Fruit fly (Drosophila melanogaster) whole organism, embryonic: Measurements from ENCODE around the gene Mgstl.

Experiments used
- Adf1 ChIP-seq: fragments of 200-800 bp; sonication (Bioruptor generic); IDR thresholded peaks from 2 replicates; pipeline ENCODE4 v1.3.6; 2022; ENCODE audit warnings: missing biosample characterization, missing genetic modification characterization
- Aef1 ChIP-seq: fragments of 200-800 bp; sonication (Bioruptor generic); IDR thresholded peaks from 3 replicates; pipeline ENCODE4 v1.3.6; 2022; ENCODE audit warnings: missing biosample characterization, missing genetic modification characterization
- Blimp-1 ChIP-seq: fragments of 200-800 bp; sonication (Bioruptor generic); optimal IDR thresholded peaks from 3 replicates; lab custom pipeline; 2018; ENCODE audit warnings: missing biosample characterization, missing genetic modification characterization, mild to moderate bottlenecking, moderate library complexity, missing genetic modification reagents
- Bteb2 ChIP-seq: fragments of 200-800 bp; sonication (Bioruptor generic); optimal IDR thresholded peaks from 2 replicates; lab custom pipeline; 2016; ENCODE audit warnings: missing biosample characterization, missing genetic modification characterization
- CG10267 ChIP-seq: fragments of 200-800 bp; sonication (Bioruptor generic); optimal IDR thresholded peaks from 2 replicates; lab custom pipeline; 2018; ENCODE audit warnings: missing biosample characterization, mild to moderate bottlenecking, missing genetic modification characterization, moderate library complexity
- CG10979 ChIP-seq: fragments of 200-800 bp; sonication (Bioruptor generic); optimal IDR thresholded peaks from 2 replicates; lab custom pipeline; 2018; ENCODE audit warnings: missing biosample characterization, mild to moderate bottlenecking, missing genetic modification characterization, moderate library complexity
- CG12744 ChIP-seq: fragments of 200-800 bp; sonication (Bioruptor generic); optimal IDR thresholded peaks from 2 replicates; lab custom pipeline; 2016; ENCODE audit warnings: missing biosample characterization, missing genetic modification characterization
- CG13775 ChIP-seq: fragments of 200-800 bp; sonication (Bioruptor generic); optimal IDR thresholded peaks from 3 replicates; lab custom pipeline; 2017; ENCODE audit warnings: missing biosample characterization, mild to moderate bottlenecking, missing genetic modification characterization
- CG15696 ChIP-seq: fragments of 200-800 bp; sonication (Bioruptor generic); optimal IDR thresholded peaks from 2 replicates; lab custom pipeline; 2019; ENCODE audit warnings: missing biosample characterization, mild to moderate bottlenecking, missing genetic modification characterization, moderate library complexity
- CG1647 ChIP-seq: fragments of 200-800 bp; sonication (Bioruptor generic); optimal IDR thresholded peaks from 3 replicates; lab custom pipeline; 2016; ENCODE audit warnings: missing biosample characterization, missing genetic modification characterization
- CG17328 ChIP-seq: fragments of 200-800 bp; sonication (Bioruptor generic); IDR thresholded peaks from 2 replicates; pipeline ENCODE4 v1.3.6; 2022; ENCODE audit warnings: missing biosample characterization, missing genetic modification characterization
- CG2678 ChIP-seq: fragments of 200-800 bp; sonication (Bioruptor generic); optimal IDR thresholded peaks from 3 replicates; lab custom pipeline; 2019; ENCODE audit warnings: missing biosample characterization, mild to moderate bottlenecking, missing genetic modification characterization, moderate library complexity
- CG2875 ChIP-seq: fragments of 200-800 bp; sonication (Bioruptor generic); optimal IDR thresholded peaks from 2 replicates; lab custom pipeline; 2017; ENCODE audit warnings: missing biosample characterization, mild to moderate bottlenecking, missing genetic modification characterization, missing genetic modification reagents
- CG31441 ChIP-seq: fragments of 200-800 bp; sonication (Bioruptor generic); IDR thresholded peaks from 2 replicates; pipeline ENCODE4 v1.3.6; 2022; ENCODE audit warnings: missing biosample characterization, missing genetic modification characterization
- CG3163 ChIP-seq: fragments of 200-800 bp; sonication (Bioruptor generic); optimal IDR thresholded peaks from 3 replicates; lab custom pipeline; 2016; ENCODE audit warnings: missing biosample characterization, missing genetic modification characterization
- CG3995 ChIP-seq: fragments of 200-800 bp; sonication (Bioruptor generic); optimal IDR thresholded peaks from 3 replicates; lab custom pipeline; 2016; ENCODE audit warnings: missing biosample characterization, missing genetic modification characterization
- CG6175 ChIP-seq: fragments of 200-800 bp; sonication (Bioruptor generic); IDR thresholded peaks from 3 replicates; pipeline ENCODE4 v1.3.6; 2022; ENCODE audit warnings: missing biosample characterization, missing genetic modification characterization
- CG6813 ChIP-seq: fragments of 200-800 bp; sonication (Bioruptor generic); optimal IDR thresholded peaks from 2 replicates; lab custom pipeline; 2017; ENCODE audit warnings: missing biosample characterization, missing genetic modification characterization, mild to moderate bottlenecking, moderate library complexity, missing genetic modification reagents
- CG7786 ChIP-seq: fragments of 200-800 bp; sonication (Bioruptor generic); optimal IDR thresholded peaks from 2 replicates; lab custom pipeline; 2016; ENCODE audit warnings: missing biosample characterization, missing genetic modification characterization
- CG7987 ChIP-seq: fragments of 200-800 bp; sonication (Bioruptor generic); optimal IDR thresholded peaks from 2 replicates; lab custom pipeline; 2018; ENCODE audit warnings: missing biosample characterization, mild to moderate bottlenecking, missing genetic modification characterization, moderate library complexity
- CG9817 ChIP-seq: fragments of 200-800 bp; sonication (Bioruptor generic); optimal IDR thresholded peaks from 2 replicates; lab custom pipeline; 2018; ENCODE audit warnings: missing biosample characterization, mild to moderate bottlenecking, missing genetic modification characterization, moderate library complexity
- CG9932 ChIP-seq: fragments of 200-800 bp; sonication (Bioruptor generic); IDR thresholded peaks from 2 replicates; pipeline ENCODE4 v1.3.6; 2022; ENCODE audit warnings: missing biosample characterization, missing genetic modification characterization
- CoRest ChIP-seq: fragments of 200-800 bp; sonication (Bioruptor generic); optimal IDR thresholded peaks from 3 replicates; lab custom pipeline; 2018; ENCODE audit warnings: missing biosample characterization, mild to moderate bottlenecking, missing genetic modification characterization, moderate library complexity
- Drgx ChIP-seq: fragments of 200-800 bp; sonication (Bioruptor generic); IDR thresholded peaks from 2 replicates; pipeline ENCODE4 v1.3.6; 2022; ENCODE audit warnings: missing biosample characterization, missing genetic modification characterization
- Lhr ChIP-seq: fragments of 200-800 bp; sonication (Bioruptor generic); optimal IDR thresholded peaks from 3 replicates; lab custom pipeline; 2017; ENCODE audit warnings: mild to moderate bottlenecking, missing biosample characterization, missing genetic modification reagents, missing genetic modification characterization
- Med ChIP-seq: fragments of 200-800 bp; sonication (Bioruptor generic); peaks from one replicate; lab custom pipeline; 2016; ENCODE audit warnings: missing biosample characterization, missing genetic modification characterization, mild to moderate bottlenecking, inconsistent platforms, moderate library complexity
- Neu2 ChIP-seq: fragments of 200-800 bp; sonication (Bioruptor generic); optimal IDR thresholded peaks from 3 replicates; lab custom pipeline; 2016; ENCODE audit warnings: missing biosample characterization, missing genetic modification characterization, borderline replicate concordance
- Nf-YC ChIP-seq: fragments of 200-800 bp; optimal IDR thresholded peaks from 3 replicates; lab custom pipeline; 2019; ENCODE audit warnings: missing biosample characterization, mild to moderate bottlenecking, missing genetic modification characterization, moderate library complexity
- PHDP ChIP-seq: fragments of 200-800 bp; sonication (Bioruptor generic); optimal IDR thresholded peaks from 3 replicates; lab custom pipeline; 2018; ENCODE audit warnings: missing biosample characterization, mild to moderate bottlenecking, missing genetic modification characterization, moderate library complexity
- Pdp1 ChIP-seq, 2 experiments: fragments of 200-800 bp; sonication (Bioruptor generic); optimal IDR thresholded peaks; 3 replicates each; lab custom pipeline; 2016; ENCODE audit warnings: missing biosample characterization in 2 of 2, missing genetic modification characterization in 2 of 2, mild to moderate bottlenecking in 1 of 2, moderate library complexity in 1 of 2
- Sry-δ ChIP-seq: fragments of 200-800 bp; sonication (Bioruptor generic); optimal IDR thresholded peaks from 2 replicates; lab custom pipeline; 2016; ENCODE audit warnings: missing biosample characterization, missing genetic modification characterization
- TFAM ChIP-seq: fragments of 200-800 bp; sonication (Bioruptor generic); optimal IDR thresholded peaks from 2 replicates; lab custom pipeline; 2017; ENCODE audit warnings: missing biosample characterization, missing genetic modification characterization, inconsistent platforms
- Trl ChIP-seq, 3 experiments: fragments of >200 bp in 2 of 3; fragments of 200-800 bp in 1 of 3; sonication (Bioruptor generic) in 1 of 3; optimal IDR thresholded peaks; 2 replicates in 1 of 3; 3 replicates in 2 of 3; lab custom pipeline; 2016 to 2017; ENCODE audit warnings: missing biosample characterization in 1 of 3, missing genetic modification characterization in 1 of 3
- Xbp1 ChIP-seq: fragments of 200-800 bp; sonication (Bioruptor generic); optimal IDR thresholded peaks from 3 replicates; lab custom pipeline; 2016; ENCODE audit warnings: missing biosample characterization, mild to moderate bottlenecking, missing genetic modification characterization
- YL-1 ChIP-seq: fragments of 200-800 bp; sonication (Bioruptor generic); optimal IDR thresholded peaks from 3 replicates; lab custom pipeline; 2017; ENCODE audit warnings: missing biosample characterization, mild to moderate bottlenecking, missing genetic modification characterization
- ac ChIP-seq: fragments of 200-800 bp; sonication (Bioruptor generic); optimal IDR thresholded peaks from 3 replicates; lab custom pipeline; 2017; ENCODE audit warnings: missing biosample characterization, mild to moderate bottlenecking, missing genetic modification characterization
- ash1 ChIP-seq: fragments of 200-800 bp; sonication (Bioruptor generic); optimal IDR thresholded peaks from 2 replicates; lab custom pipeline; 2018; ENCODE audit warnings: missing biosample characterization, mild to moderate bottlenecking, missing genetic modification characterization
- bab2 ChIP-seq: fragments of 200-800 bp; sonication (Bioruptor generic); optimal IDR thresholded peaks from 2 replicates; lab custom pipeline; 2016; ENCODE audit warnings: missing biosample characterization, missing genetic modification characterization
- cas ChIP-seq: fragments of 200-800 bp; sonication (Bioruptor generic); IDR thresholded peaks from 2 replicates; pipeline ENCODE4 v1.3.6; 2022; ENCODE audit warnings: missing biosample characterization, missing genetic modification characterization
- croc ChIP-seq: fragments of 200-800 bp; sonication (Bioruptor generic); conservative IDR thresholded peaks from 3 replicates; pipeline ENCODE4 v1.3.6; 2022; ENCODE audit warnings: missing biosample characterization, missing genetic modification characterization
- dati ChIP-seq: fragments of 200-800 bp; sonication (Bioruptor generic); IDR thresholded peaks from 2 replicates; pipeline ENCODE4 v1.3.6; 2022; ENCODE audit warnings: missing biosample characterization, missing genetic modification characterization
- her ChIP-seq: fragments of 200-800 bp; sonication (Bioruptor generic); optimal IDR thresholded peaks from 2 replicates; lab custom pipeline; 2016; ENCODE audit warnings: missing biosample characterization, missing genetic modification characterization
- pnt ChIP-seq: fragments of 200-800 bp; sonication (Bioruptor generic); optimal IDR thresholded peaks from 3 replicates; lab custom pipeline; 2016; ENCODE audit warnings: missing biosample characterization, missing genetic modification characterization
- prd ChIP-seq, 3 experiments: fragments of >200 bp in 2 of 3; fragments of 200-800 bp in 1 of 3; sonication (Bioruptor generic) in 1 of 3; optimal IDR thresholded peaks in 2 of 3; IDR thresholded peaks in 1 of 3; 2 replicates in 2 of 3; 3 replicates in 1 of 3; pipeline versions ENCODE4 v1.3.6 to Lab custom; 2017 to 2022; ENCODE audit warnings: missing biosample characterization in 1 of 3, missing genetic modification characterization in 1 of 3
- pros ChIP-seq: fragments of 200-800 bp; sonication (Bioruptor generic); optimal IDR thresholded peaks from 3 replicates; lab custom pipeline; 2019; ENCODE audit warnings: missing biosample characterization, mild to moderate bottlenecking, missing genetic modification characterization, moderate library complexity
- sens ChIP-seq: fragments of 200-800 bp; sonication (Bioruptor generic); peaks from one replicate; lab custom pipeline; 2016; ENCODE audit warnings: missing biosample characterization, missing genetic modification characterization
- shn ChIP-seq: fragments of 200-800 bp; sonication (Bioruptor generic); optimal IDR thresholded peaks from 3 replicates; lab custom pipeline; 2016; ENCODE audit warnings: missing biosample characterization, missing genetic modification characterization
- sisA ChIP-seq: fragments of 200-800 bp; sonication (Bioruptor generic); IDR thresholded peaks from 2 replicates; pipeline ENCODE4 v1.3.6; 2022; ENCODE audit warnings: missing biosample characterization, missing genetic modification characterization
- wek ChIP-seq: fragments of 200-800 bp; sonication (Bioruptor generic); optimal IDR thresholded peaks from 3 replicates; lab custom pipeline; 2018; ENCODE audit warnings: missing biosample characterization, mild to moderate bottlenecking, missing genetic modification characterization, moderate library complexity

The Mgstl gene

DNA sequence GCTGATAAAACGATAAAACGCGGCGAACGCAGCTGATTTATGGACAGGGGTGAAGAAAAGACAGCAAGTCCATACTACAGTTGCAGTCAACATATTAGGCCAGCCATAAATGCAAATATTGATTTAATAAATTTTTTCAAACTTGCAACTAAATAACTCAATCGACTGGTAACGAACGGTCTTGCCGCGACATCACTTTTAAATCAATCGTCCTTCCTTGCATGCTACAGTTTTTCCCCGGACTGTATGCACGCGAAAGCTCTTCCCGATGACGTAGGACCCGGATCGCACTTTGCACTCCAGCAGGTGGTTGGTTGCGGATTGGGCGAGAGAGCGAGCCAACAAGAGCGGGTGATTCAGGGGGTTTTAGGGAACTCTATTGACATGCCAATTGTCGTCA lies 23.0 kb downstream of the Mgstl start (continued):
- TF ChIP-seq Lhr (GFP tag; lab: Kevin White, UChicago) = no peak
- TF ChIP-seq dati (GFP tag; lab: Robert Waterston, UW) = no peak
- TF ChIP-seq her (GFP tag; lab: Kevin White, UChicago) = no peak
- TF ChIP-seq Sry-δ = no peak
- no peak for TF ChIP-seq YL-1 (GFP tag; lab: Kevin White, UChicago)
- TF ChIP-seq CoRest (tag; lab: Kevin White, UChicago) = no peak
- no peak for TF ChIP-seq CG12744 (GFP tag; lab: Kevin White, UChicago)
- no peak for TF ChIP-seq TFAM
- no peak for TF ChIP-seq wek (GFP tag; lab: Kevin White, UChicago)
- TF ChIP-seq PHDP (tag; lab: Kevin White, UChicago) = no peak
- TF ChIP-seq pros (GFP tag; lab: Kevin White, UChicago) = no peak
- TF ChIP-seq CG6175 (GFP tag; lab: Robert Waterston, UW) = no peak
- TF ChIP-seq CG3995 = no peak
- no peak for TF ChIP-seq CG31441 (GFP tag; lab: Robert Waterston, UW)
- TF ChIP-seq Nf-YC (tag; lab: Kevin White, UChicago) = no peak
- TF ChIP-seq bab2 (GFP tag; lab: Kevin White, UChicago) = no peak
- TF ChIP-seq CG17328 (GFP tag; lab: Robert Waterston, UW) = no peak
- no peak for TF ChIP-seq CG10267 (tag; lab: Kevin White, UChicago)
- TF ChIP-seq ac (GFP tag; lab: Kevin White, UChicago) = no peak
- TF ChIP-seq croc (GFP tag; lab: Robert Waterston, UW) = no peak
- no peak for TF ChIP-seq Xbp1 (GFP tag; lab: Kevin White, UChicago)
- TF ChIP-seq pnt (GFP tag; lab: Kevin White, UChicago) = no peak
- TF ChIP-seq CG9932 = no peak

DNA sequence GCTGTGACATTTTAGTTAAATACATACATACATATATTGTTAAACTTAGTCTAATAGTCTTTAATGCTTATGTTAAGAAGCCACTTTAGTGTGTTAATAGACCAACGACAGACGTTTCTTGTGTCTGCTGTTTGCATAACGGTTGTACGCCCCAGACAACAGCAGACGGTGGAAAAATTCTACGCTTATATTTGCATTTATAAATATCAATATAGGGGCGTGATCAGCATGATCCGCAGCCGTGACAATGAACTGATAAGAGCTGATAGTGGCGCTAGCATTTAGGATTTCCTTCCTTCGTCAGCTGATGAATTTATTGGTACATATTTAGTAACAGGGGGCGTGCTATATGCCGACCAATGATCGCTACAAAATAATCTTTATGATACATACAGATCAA lies 23.9 kb downstream of the Mgstl start:
- TF ChIP-seq cas (GFP tag; lab: Robert Waterston, UW) = no peak
- peak; percentile 2 for TF ChIP-seq CG2678 (tag; lab: Kevin White, UChicago)
- peak; percentile 11 for TF ChIP-seq Blimp-1
- TF ChIP-seq CG13775 (GFP tag; lab: Kevin White, UChicago) = no peak
- no peak for TF ChIP-seq CG1647 (GFP tag; lab: Kevin White, UChicago)
- peak; percentile 12 for TF ChIP-seq CG15696 (tag; lab: Kevin White, UChicago)
- TF ChIP-seq CG10979 (tag; lab: Kevin White, UChicago) = no peak
- TF ChIP-seq CG2875 = no peak
- peak; percentile 14 for TF ChIP-seq CG6813 (GFP tag; lab: Kevin White, UChicago)
- peak in 1 of 2 experiments; percentile 6 for TF ChIP-seq Pdp1 (GFP tag; optimal IDR thresholded peaks at IDR 0.05; lab: Kevin White, UChicago)
- peak; percentile 51 for TF ChIP-seq CG7987 (GFP tag; lab: Kevin White, UChicago)
- peak; percentile 33 for TF ChIP-seq sens (GFP tag; lab: Kevin White, UChicago)
- TF ChIP-seq, all 482 proteins: peak for 7

DNA sequence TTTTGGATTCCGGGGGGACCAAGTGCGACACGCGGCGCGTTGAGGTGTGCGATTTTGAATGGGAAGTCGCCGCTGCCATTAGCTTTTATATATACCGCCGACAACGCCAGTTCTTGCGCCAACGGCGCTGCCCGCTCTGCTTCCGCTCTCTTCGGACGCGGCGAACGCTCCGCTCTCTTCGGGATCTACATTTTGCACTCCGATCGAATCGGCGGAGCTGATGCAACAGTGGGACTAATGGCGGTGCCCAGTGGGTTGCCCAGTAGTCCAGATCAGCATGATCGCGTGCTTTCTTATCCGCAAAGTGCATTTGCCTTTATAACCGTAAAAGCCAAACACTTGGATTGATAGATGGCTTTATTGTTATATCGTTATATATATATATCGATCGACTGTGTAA lies 25.5 kb downstream of the Mgstl start, which contains the start of gene CG32512:
Gene CG32512, minus strand, starts transcription at position 67 of the 400 bp plus-strand sequence.
- TF ChIP-seq Drgx (GFP tag; lab: Robert Waterston, UW) (peak; percentile 45), prd (optimal IDR thresholded peaks at IDR 0.05; lab: Kevin White, UChicago) (no peak), prd (GFP tag; IDR thresholded peaks at IDR 0.05; lab: Robert Waterston, UW) (0 out of 3 replicates have a peak, but pooled peaks have one; percentile 19), Neu2 (GFP tag; lab: Kevin White, UChicago) (no peak), sisA (0 out of 2 replicates have a peak, but pooled peaks have one; percentile 14), Trl (optimal IDR thresholded peaks at IDR 0.05; lab: Kevin White, UChicago) (peak; percentile 20 to 27), Trl (GFP tag; optimal IDR thresholded peaks at IDR 0.05; lab: Kevin White, UChicago) (no peak), CG7786 (GFP tag; lab: Kevin White, UChicago) (no peak), Aef1 (GFP tag; lab: Robert Waterston, UW) (no peak), shn (GFP tag; lab: Kevin White, UChicago) (no peak), CG3163 (GFP tag; lab: Kevin White, UChicago) (peak; percentile 55), Adf1 (GFP tag; lab: Robert Waterston, UW) (peak; percentile 22; the same call in 1 of the 2 replicates), Bteb2 (GFP tag; lab: Kevin White, UChicago) (no peak), CG9817 (no peak), ash1 (GFP tag; lab: Kevin White, UChicago) (no peak), Med (peak; percentile 60)
